Worm (Caenorhabditis elegans): ENCODE data around the gene col-148.

col-148 gene

ce11 chrV:10277579-10277978 lies 36.0 kb downstream of the col-148 start, which contains the start of gene lys-1:
Gene lys-1, plus strand, starts transcription at chrV:10277904.
- TF ChIP-seq tlp-1 (tag; optimal IDR thresholded peaks at IDR 0.05) (peak; percentile 21), efl-1 (optimal IDR thresholded peaks at IDR 0.05) (no peak), efl-1 (GFP tag; optimal IDR thresholded peaks at IDR 0.05 in 1 of 2) (peak in 1 of 2 experiments; percentile 22), aha-1 (tag; optimal IDR thresholded peaks at IDR 0.05) (no peak), sox-4 (tag; optimal IDR thresholded peaks at IDR 0.05) (no peak), elt-2 (tag; optimal IDR thresholded peaks at IDR 0.05) (peak; percentile 54)

ce11 chrV:10280112-10280511 lies 38.6 kb downstream of the col-148 start:
- TF ChIP-seq ama-1 (optimal IDR thresholded peaks at IDR 0.05): no peak
- TF ChIP-seq elt-2 (tag; optimal IDR thresholded peaks at IDR 0.05): peak; percentile 86
- TF ChIP-seq nhr-76 (tag; optimal IDR thresholded peaks at IDR 0.05): no peak
- no peak for TF ChIP-seq ets-5 (GFP tag; IDR thresholded peaks at IDR 0.05)
- TF ChIP-seq ceh-82 (tag; optimal IDR thresholded peaks at IDR 0.05): no peak
- peak; percentile 63 for TF ChIP-seq tlp-1 (tag; optimal IDR thresholded peaks at IDR 0.05)

- TF ChIP-seq elt-2 (tag; optimal IDR thresholded peaks at IDR 0.05) (peak; percentile 75), snpc-4 (tag; optimal IDR thresholded peaks at IDR 0.05) (no peak), pqm-1 (tag; optimal IDR thresholded peaks at IDR 0.05) (peak; percentile 50), pax-3 (tag; optimal IDR thresholded peaks at IDR 0.05) (peak; percentile 4)
These were observed 39.8 kb downstream of the col-148 start, which contains the start of gene lys-2 for ce11 chrV:10281374-10281773. Gene lys-2, minus strand, starts transcription at chrV:10281474.

- no peak for TF ChIP-seq xbp-1 (tag; optimal IDR thresholded peaks at IDR 0.05)
- TF ChIP-seq tlp-1 (tag; optimal IDR thresholded peaks at IDR 0.05): no peak
- no peak for TF ChIP-seq unc-86 (tag; optimal IDR thresholded peaks at IDR 0.05)
- TF ChIP-seq mef-2 (tag; optimal IDR thresholded peaks at IDR 0.05): no peak
- no peak for TF ChIP-seq rnt-1 (tag; optimal IDR thresholded peaks at IDR 0.05)
- TF ChIP-seq ces-1 (GFP tag; optimal IDR thresholded peaks at IDR 0.05): no peak
These were observed 41.9 kb downstream of the col-148 start, which contains the start of gene lys-3 for ce11 chrV:10283444-10283843. Gene lys-3, minus strand, starts transcription at chrV:10283544.

ce11 chrV:10285853-10286252 lies 44.3 kb downstream of the col-148 start:
- no peak for TF ChIP-seq unc-30 (tag; optimal IDR thresholded peaks at IDR 0.05)
- TF ChIP-seq fkh-4 (tag; optimal IDR thresholded peaks at IDR 0.05; ENCODE audit: borderline replicate concordance): peak; percentile 92
- peak; percentile 97 for TF ChIP-seq dsc-1 (tag; optimal IDR thresholded peaks at IDR 0.05)
- TF ChIP-seq efl-1 (optimal IDR thresholded peaks at IDR 0.05): no peak
- peak in 1 of 2 experiments; percentile 44 for TF ChIP-seq efl-1 (GFP tag; optimal IDR thresholded peaks at IDR 0.05 in 1 of 2)

- TF ChIP-seq ets-5 (GFP tag; IDR thresholded peaks at IDR 0.05) (no peak), lsy-2 (tag; optimal IDR thresholded peaks at IDR 0.05) (peak in 1 of 2 experiments; percentile 8), lin-39 (tag; optimal IDR thresholded peaks at IDR 0.05) (no peak), efl-1 (optimal IDR thresholded peaks at IDR 0.05) (no peak), efl-1 (GFP tag; optimal IDR thresholded peaks at IDR 0.05 in 1 of 2) (no peak), lin-14 (GFP tag; optimal IDR thresholded peaks at IDR 0.05) (peak; percentile 34), nhr-11 (tag; optimal IDR thresholded peaks at IDR 0.05) (no peak), nhr-85 (tag) (no peak), sptf-1 (tag; optimal IDR thresholded peaks at IDR 0.05) (no peak)
These were observed 45.7 kb downstream of the col-148 start, which contains the start of gene B0024.3 for ce11 chrV:10287260-10287659. Gene B0024.3, plus strand, starts transcription at chrV:10287560.

- TF ChIP-seq tbx-2 (tag; optimal IDR thresholded peaks at IDR 0.05) (no peak), unc-86 (tag; optimal IDR thresholded peaks at IDR 0.05) (no peak), Y116A8C.19 (tag; optimal IDR thresholded peaks at IDR 0.05; ENCODE audit: borderline replicate concordance) (no peak), swsn-7 (tag; optimal IDR thresholded peaks at IDR 0.05) (no peak), fkh-8 (tag; optimal IDR thresholded peaks at IDR 0.05) (peak; percentile 35), lir-3 (tag; optimal IDR thresholded peaks at IDR 0.05; ENCODE audit: poor library complexity) (no peak), C04F5.9 (tag; optimal IDR thresholded peaks at IDR 0.05) (no peak), nhr-76 (tag; optimal IDR thresholded peaks at IDR 0.05) (no peak)
These were observed 48.2 kb downstream of the col-148 start, which contains the start of gene B0024.15 for ce11 chrV:10289743-10290142. Gene B0024.15, plus strand, starts transcription at chrV:10290043.
